Worm (Caenorhabditis elegans): Measurements from ENCODE around the gene ZK945.6.

ZK945.6 gene

DNA sequence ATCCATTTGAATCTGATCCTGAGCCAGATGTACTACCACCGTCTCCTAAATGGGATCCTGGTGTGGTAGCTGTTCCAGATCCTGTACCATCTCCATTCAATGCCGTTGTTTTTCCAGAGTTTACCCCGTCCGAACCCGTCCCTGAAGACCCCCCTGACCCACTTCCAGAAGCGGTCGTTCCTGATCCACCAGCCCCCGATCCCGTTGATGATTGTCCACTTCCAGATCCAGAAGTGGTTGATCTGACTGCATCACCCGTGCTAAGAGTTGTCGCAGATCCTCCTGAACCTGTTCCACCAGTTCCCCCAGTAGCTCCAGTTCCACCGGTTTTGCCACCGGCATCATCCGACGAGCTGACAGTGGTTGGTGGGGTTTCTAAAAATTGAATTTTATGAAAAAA lies 9.9 kb upstream of the ZK945.6 start:
- TF ChIP-seq aly-1 (tag; optimal IDR thresholded peaks at IDR 0.05): no peak
- TF ChIP-seq ceh-13 (GFP tag; optimal IDR thresholded peaks at IDR 0.05): no peak
- TF ChIP-seq ets-7 (tag; optimal IDR thresholded peaks at IDR 0.05): no peak
- no peak for TF ChIP-seq tbx-37 (GFP tag; conservative IDR thresholded peaks at IDR 0.05)
- TF ChIP-seq scrt-1 (GFP tag; IDR thresholded peaks at IDR 0.05): no peak
- no peak for TF ChIP-seq flt-1 (GFP tag; IDR thresholded peaks at IDR 0.05)
- no peak for TF ChIP-seq pes-1 (GFP tag; IDR thresholded peaks at IDR 0.05)
- TF ChIP-seq tra-4 (tag; optimal IDR thresholded peaks at IDR 0.05): no peak
- TF ChIP-seq B0310.2 (tag; optimal IDR thresholded peaks at IDR 0.05): no peak
- no peak for TF ChIP-seq ceh-36 (tag; optimal IDR thresholded peaks at IDR 0.05)
- TF ChIP-seq sea-1 (GFP tag; conservative IDR thresholded peaks at IDR 0.05): no peak
- no peak for TF ChIP-seq hmbx-1 (tag; optimal IDR thresholded peaks at IDR 0.05)
- TF ChIP-seq ama-1 (optimal IDR thresholded peaks at IDR 0.05): no peak
- TF ChIP-seq hmg-4 (GFP tag; optimal IDR thresholded peaks at IDR 0.05): no peak
- no peak for TF ChIP-seq tbx-11 (GFP tag; IDR thresholded peaks at IDR 0.05)
- no peak for TF ChIP-seq F13C5.2 (tag; optimal IDR thresholded peaks at IDR 0.05)
- TF ChIP-seq hnd-1 (tag; optimal IDR thresholded peaks at IDR 0.05): no peak

DNA sequence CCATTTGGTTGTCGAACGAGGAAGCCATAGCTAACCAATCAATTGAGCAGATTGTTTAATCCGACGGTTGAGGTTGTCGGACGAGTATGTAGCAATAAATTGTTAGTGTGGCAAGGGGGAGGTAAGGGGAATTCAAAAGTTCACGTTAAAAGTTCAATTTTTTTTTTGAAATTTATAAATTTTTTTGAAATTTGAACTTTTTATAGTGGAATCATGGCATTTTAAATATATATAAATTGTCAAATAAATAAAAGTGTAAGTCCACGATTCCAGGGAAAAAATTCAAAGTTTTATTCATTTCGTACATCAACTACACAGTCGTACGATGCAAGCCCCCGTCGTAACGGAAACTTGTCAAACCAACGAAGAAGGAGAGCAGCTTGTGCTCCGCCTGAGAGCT lies 1.6 kb upstream of the ZK945.6 start, which contains the start of the genes ZK945.7 and ZK945.8:
TSS of gene ZK945.7 (minus strand) at position 101 of the 400 bp plus-strand sequence.
TSS of gene ZK945.8 (plus strand) at position 275 of the 400 bp plus-strand sequence.
- no peak for TF ChIP-seq tbx-37 (GFP tag; conservative IDR thresholded peaks at IDR 0.05)
- TF ChIP-seq aly-1 (tag; optimal IDR thresholded peaks at IDR 0.05): no peak
- TF ChIP-seq B0310.2 (tag; optimal IDR thresholded peaks at IDR 0.05): no peak
- TF ChIP-seq pes-1 (GFP tag; IDR thresholded peaks at IDR 0.05): no peak

DNA sequence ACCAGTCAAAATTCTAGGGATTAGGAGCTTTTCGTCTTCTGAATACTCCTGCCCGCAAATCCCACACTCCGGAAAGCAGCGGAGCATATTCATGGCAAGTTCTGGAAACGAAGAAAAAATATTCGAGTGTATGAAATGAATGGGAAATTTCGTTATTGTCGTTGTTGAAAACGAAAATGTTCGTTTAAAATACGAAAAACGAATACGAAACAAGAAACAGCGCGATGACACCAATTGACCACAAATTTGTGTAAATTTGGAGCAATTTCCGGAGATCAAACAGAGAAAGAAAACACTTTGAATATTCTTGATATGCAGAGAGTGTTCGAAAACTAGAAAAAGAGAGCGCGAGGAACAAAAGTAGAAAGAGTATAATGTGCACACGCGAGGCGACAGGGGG lies 1.2 kb downstream of the ZK945.6 start, which contains the start of gene ZK945.4:
TSS of gene ZK945.4 (minus strand) at position 101 of the 400 bp plus-strand sequence.
- TF ChIP-seq aly-1 (tag; optimal IDR thresholded peaks at IDR 0.05) (no peak), scrt-1 (GFP tag; IDR thresholded peaks at IDR 0.05) (no peak), ceh-36 (tag; optimal IDR thresholded peaks at IDR 0.05) (no peak), F13C5.2 (tag; optimal IDR thresholded peaks at IDR 0.05) (no peak), hmg-4 (GFP tag; optimal IDR thresholded peaks at IDR 0.05) (no peak), tbx-11 (GFP tag; IDR thresholded peaks at IDR 0.05) (no peak)

DNA sequence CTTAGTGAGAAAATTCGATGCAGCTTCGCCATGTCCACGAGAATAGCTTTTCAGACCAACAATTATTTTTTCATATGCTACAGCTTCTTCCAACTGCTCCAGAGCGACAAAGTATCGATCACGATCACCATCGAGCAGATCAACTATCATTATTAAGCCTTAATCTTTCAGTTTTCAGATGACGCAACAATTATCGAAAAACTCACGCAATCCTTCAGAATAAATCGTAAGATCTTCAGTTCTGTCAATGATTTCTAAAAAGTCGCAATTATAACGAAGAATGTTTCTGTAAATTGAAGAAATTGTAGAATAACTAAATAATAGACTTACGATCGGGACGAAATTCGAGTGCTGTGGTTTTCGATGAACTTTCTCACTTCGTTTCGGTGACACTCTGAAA lies 3.6 kb downstream of the ZK945.6 start:
- TF ChIP-seq hmbx-1 (tag; optimal IDR thresholded peaks at IDR 0.05): no peak
- no peak for TF ChIP-seq F13C5.2 (tag; optimal IDR thresholded peaks at IDR 0.05)
- no peak for TF ChIP-seq tra-4 (tag; optimal IDR thresholded peaks at IDR 0.05)
- no peak for TF ChIP-seq hmg-4 (GFP tag; optimal IDR thresholded peaks at IDR 0.05)
- no peak for TF ChIP-seq hnd-1 (tag; optimal IDR thresholded peaks at IDR 0.05)
- TF ChIP-seq ets-7 (tag; optimal IDR thresholded peaks at IDR 0.05): no peak
- TF ChIP-seq tbx-11 (GFP tag; IDR thresholded peaks at IDR 0.05): no peak
- no peak for TF ChIP-seq scrt-1 (GFP tag; IDR thresholded peaks at IDR 0.05)
- TF ChIP-seq tbx-37 (GFP tag; conservative IDR thresholded peaks at IDR 0.05): no peak
- TF ChIP-seq flt-1 (GFP tag; IDR thresholded peaks at IDR 0.05): no peak
- TF ChIP-seq ama-1 (optimal IDR thresholded peaks at IDR 0.05): no peak
- no peak for TF ChIP-seq ceh-13 (GFP tag; optimal IDR thresholded peaks at IDR 0.05)
- TF ChIP-seq B0310.2 (tag; optimal IDR thresholded peaks at IDR 0.05): no peak

DNA sequence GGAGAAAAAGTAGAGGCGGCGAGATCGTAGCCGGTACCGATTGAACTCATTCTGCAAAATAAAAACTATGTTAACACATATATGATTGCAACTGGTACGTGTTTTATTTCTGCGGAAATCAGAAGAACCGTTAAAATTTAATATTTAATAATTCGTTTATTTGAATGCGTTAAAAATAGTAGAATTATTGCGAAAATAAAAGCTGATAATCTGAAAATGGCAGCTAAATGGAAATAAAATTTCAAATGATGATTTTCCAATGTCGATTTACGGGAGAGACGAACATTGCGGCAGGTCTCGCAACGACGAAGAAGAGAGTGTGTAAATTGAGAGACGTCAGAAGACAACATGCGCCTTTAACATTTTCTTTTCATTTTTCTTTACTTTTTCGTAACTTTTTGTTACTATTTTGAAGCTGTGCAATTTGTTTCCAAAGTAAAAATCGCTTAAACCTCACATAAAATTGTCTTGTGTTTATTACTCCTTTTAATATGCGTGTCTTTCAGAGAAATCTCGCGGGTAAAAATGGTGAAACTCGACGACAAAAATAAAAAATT lies 6.9 kb downstream of the ZK945.6 start, which contains the start of the genes pas-7 and puf-12:
TSS of gene pas-7 (minus strand) at position 51 of the 557 bp plus-strand sequence.
TSS of gene puf-12 (plus strand) at position 507 of the 557 bp plus-strand sequence.
- TF ChIP-seq F13C5.2 (tag; optimal IDR thresholded peaks at IDR 0.05): no peak
- TF ChIP-seq hmbx-1 (tag; optimal IDR thresholded peaks at IDR 0.05): no peak
- TF ChIP-seq ama-1 (optimal IDR thresholded peaks at IDR 0.05): no peak
- no peak for TF ChIP-seq scrt-1 (GFP tag; IDR thresholded peaks at IDR 0.05)
- no peak for TF ChIP-seq hmg-4 (GFP tag; optimal IDR thresholded peaks at IDR 0.05)
- no peak for TF ChIP-seq aly-1 (tag; optimal IDR thresholded peaks at IDR 0.05)
- no peak for TF ChIP-seq hnd-1 (tag; optimal IDR thresholded peaks at IDR 0.05)
- no peak for TF ChIP-seq ceh-13 (GFP tag; optimal IDR thresholded peaks at IDR 0.05)
- TF ChIP-seq flt-1 (GFP tag; IDR thresholded peaks at IDR 0.05): no peak
- TF ChIP-seq tbx-37 (GFP tag; conservative IDR thresholded peaks at IDR 0.05): no peak
- no peak for TF ChIP-seq pes-1 (GFP tag; IDR thresholded peaks at IDR 0.05)
- TF ChIP-seq sea-1 (GFP tag; conservative IDR thresholded peaks at IDR 0.05): no peak
- no peak for TF ChIP-seq tra-4 (tag; optimal IDR thresholded peaks at IDR 0.05)
- TF ChIP-seq ets-7 (tag; optimal IDR thresholded peaks at IDR 0.05): no peak
- no peak for TF ChIP-seq ceh-36 (tag; optimal IDR thresholded peaks at IDR 0.05)

DNA sequence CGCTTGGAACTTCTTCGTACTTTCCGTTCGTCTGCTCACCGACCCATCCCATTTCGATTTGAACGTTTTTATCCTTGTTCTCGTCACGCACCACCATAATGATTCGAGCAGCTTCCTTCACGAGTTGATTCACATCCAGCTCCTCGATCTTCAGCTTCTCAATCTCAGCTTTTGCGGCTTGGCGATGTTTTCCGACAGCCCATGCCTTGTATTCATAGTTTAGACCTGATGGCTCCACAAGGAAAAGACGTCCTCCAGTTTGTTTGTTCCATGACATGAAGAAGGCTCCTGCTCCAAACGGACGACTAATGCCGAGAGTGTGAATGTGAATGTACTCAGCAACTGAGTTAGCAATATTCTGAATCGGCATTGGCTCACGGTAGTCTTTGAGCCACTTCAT lies 7.7 kb downstream of the ZK945.6 start:
- no peak for TF ChIP-seq hmg-4 (GFP tag; optimal IDR thresholded peaks at IDR 0.05)
- no peak for TF ChIP-seq hnd-1 (tag; optimal IDR thresholded peaks at IDR 0.05)
- no peak for TF ChIP-seq tbx-37 (GFP tag; conservative IDR thresholded peaks at IDR 0.05)
- no peak for TF ChIP-seq ets-7 (tag; optimal IDR thresholded peaks at IDR 0.05)
- no peak for TF ChIP-seq flt-1 (GFP tag; IDR thresholded peaks at IDR 0.05)
- TF ChIP-seq pes-1 (GFP tag; IDR thresholded peaks at IDR 0.05): no peak
- TF ChIP-seq aly-1 (tag; optimal IDR thresholded peaks at IDR 0.05): no peak
- no peak for TF ChIP-seq scrt-1 (GFP tag; IDR thresholded peaks at IDR 0.05)
- TF ChIP-seq hmbx-1 (tag; optimal IDR thresholded peaks at IDR 0.05): no peak
- TF ChIP-seq B0310.2 (tag; optimal IDR thresholded peaks at IDR 0.05): no peak
- no peak for TF ChIP-seq ama-1 (optimal IDR thresholded peaks at IDR 0.05)
- no peak for TF ChIP-seq tra-4 (tag; optimal IDR thresholded peaks at IDR 0.05)
- no peak for TF ChIP-seq ceh-36 (tag; optimal IDR thresholded peaks at IDR 0.05)
- no peak for TF ChIP-seq F13C5.2 (tag; optimal IDR thresholded peaks at IDR 0.05)
- no peak for TF ChIP-seq tbx-11 (GFP tag; IDR thresholded peaks at IDR 0.05)
- no peak for TF ChIP-seq sea-1 (GFP tag; conservative IDR thresholded peaks at IDR 0.05)
- TF ChIP-seq ceh-13 (GFP tag; optimal IDR thresholded peaks at IDR 0.05): no peak

DNA sequence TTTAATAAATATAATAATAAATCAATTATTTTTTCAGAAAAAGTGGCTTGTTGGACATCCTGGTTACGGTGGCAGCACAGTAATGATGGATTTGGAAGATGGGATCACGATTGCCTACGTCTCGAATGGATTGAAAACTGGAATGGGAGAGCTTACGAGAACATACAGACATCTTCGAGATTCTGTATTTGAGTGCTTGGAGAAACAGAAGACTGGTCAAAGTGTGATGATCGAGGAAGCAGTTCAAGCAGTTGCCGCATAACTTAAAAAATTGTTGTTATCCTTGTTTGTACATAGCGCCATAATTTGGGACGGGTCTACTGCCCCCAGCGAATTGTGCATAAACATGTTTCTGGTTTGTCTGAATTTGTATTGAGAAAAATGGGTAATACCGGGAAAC lies 8.3 kb downstream of the ZK945.6 start:
- no peak for TF ChIP-seq ets-7 (tag; optimal IDR thresholded peaks at IDR 0.05)
- TF ChIP-seq aly-1 (tag; optimal IDR thresholded peaks at IDR 0.05): no peak
- TF ChIP-seq pes-1 (GFP tag; IDR thresholded peaks at IDR 0.05): no peak
- no peak for TF ChIP-seq hnd-1 (tag; optimal IDR thresholded peaks at IDR 0.05)
- no peak for TF ChIP-seq ama-1 (optimal IDR thresholded peaks at IDR 0.05)

Data from whole organism, early embryonic.